Worm (Caenorhabditis elegans): ENCODE data around the gene sws-1.

Gene sws-1

DNA sequence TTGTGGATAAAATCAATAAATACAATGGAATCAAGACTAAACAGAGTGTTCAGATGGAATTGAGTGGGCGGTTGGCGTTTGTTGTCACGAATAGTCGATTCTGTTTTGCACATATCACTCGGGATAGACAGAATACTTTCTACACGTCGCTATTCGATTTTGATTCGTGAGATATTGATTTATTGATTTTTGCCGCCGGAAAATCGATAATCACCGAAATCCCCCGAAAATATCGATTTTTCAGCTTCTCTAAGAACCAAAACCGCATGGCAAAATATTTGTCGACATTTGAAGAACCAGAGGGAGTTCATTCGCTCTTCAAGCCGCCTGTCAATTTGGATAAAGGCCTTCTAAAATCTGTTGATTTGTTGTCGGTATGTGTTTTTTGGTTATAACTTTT, 29.1 kb upstream of the sws-1 start:
- TF ChIP-seq unc-62 (GFP tag; optimal IDR thresholded peaks at IDR 0.05 in 1 of 2) (no peak), unc-62 (tag; optimal IDR thresholded peaks at IDR 0.05) (no peak), F44E2.7 (GFP tag; IDR thresholded peaks at IDR 0.05) (no peak), ceh-28 (tag; optimal IDR thresholded peaks at IDR 0.05) (peak; percentile 97)

DNA sequence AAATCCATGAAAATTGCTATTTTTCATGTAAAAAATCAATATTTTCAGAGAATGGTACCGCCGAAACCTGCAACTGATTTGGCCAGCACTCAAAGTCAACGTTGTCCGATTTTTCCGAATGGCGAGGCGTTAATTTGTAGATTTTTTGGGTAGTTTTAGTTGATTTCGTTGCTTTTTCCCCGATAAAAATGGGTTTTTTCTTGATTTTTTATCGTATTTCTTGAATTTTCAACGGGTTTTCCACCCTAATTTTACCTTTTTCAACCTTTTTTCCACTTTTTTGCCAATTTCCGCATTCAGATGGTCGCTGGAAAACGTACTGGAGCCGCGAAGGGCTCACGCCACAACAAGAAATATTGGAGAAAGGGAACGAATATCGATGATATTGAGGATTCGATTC, 20.4 kb upstream of the sws-1 start, which contains the start of gene Y39B6A.33:
TSS of gene Y39B6A.33 (plus strand) at position 301 of the 400 bp plus-strand sequence.
- TF ChIP-seq spr-3 (GFP tag; optimal IDR thresholded peaks at IDR 0.05) (no peak), ceh-44 (GFP tag; IDR thresholded peaks at IDR 0.05) (0 out of 2 replicates have a peak, but pooled peaks have one; percentile 5)

DNA sequence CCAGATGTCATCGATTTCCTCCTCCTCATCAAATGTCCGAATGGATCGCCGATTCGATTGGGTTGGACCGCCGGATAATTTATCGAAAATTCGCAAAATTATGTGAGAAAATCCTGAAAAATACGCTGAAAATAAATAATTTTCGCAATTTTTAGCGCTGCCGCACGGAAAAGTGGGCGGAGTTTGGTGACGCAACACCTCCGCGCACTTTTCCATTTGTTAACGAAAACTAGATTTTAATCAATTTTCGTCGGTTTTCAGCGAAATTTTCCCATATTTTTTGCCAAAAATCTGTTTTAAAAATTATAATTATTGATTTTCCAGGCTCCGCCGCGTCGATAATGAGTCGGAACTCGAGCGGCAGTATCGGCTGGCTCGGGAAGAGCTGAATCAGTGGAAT, 19.7 kb upstream of the sws-1 start, which contains the start of gene Y39B6A.34:
TSS of gene Y39B6A.34 (plus strand) at position 3 of the 400 bp plus-strand sequence.
- TF ChIP-seq daf-16 (GFP tag; optimal IDR thresholded peaks at IDR 0.05): peak in 1 of 2 experiments; percentile 9
- no peak for TF ChIP-seq daf-16 (tag; optimal IDR thresholded peaks at IDR 0.05)
- peak; percentile 30 for TF ChIP-seq nhr-77 (tag; optimal IDR thresholded peaks at IDR 0.05)
- peak; percentile 61 for TF ChIP-seq aha-1 (tag)
- no peak for TF ChIP-seq lin-15B (tag; optimal IDR thresholded peaks at IDR 0.05)
- no peak for TF ChIP-seq attf-4 (tag; optimal IDR thresholded peaks at IDR 0.05)
- no peak for TF ChIP-seq daf-8 (GFP tag; IDR thresholded peaks at IDR 0.05)
- TF ChIP-seq rbr-2 (tag; optimal IDR thresholded peaks at IDR 0.05): peak; percentile 33
- no peak for TF ChIP-seq hif-1 (tag; optimal IDR thresholded peaks at IDR 0.05)
- TF ChIP-seq set-16 (GFP tag; IDR thresholded peaks at IDR 0.05): peak; percentile 37; the same call in 1 of the 2 replicates
- TF ChIP-seq lsy-2 (tag; optimal IDR thresholded peaks at IDR 0.05): peak in 1 of 2 experiments; percentile 28
- TF ChIP-seq pha-4 (GFP tag; IDR thresholded peaks at IDR 0.05): peak; percentile 30; the same call in 1 of the 2 replicates
- TF ChIP-seq pha-4 (tag; optimal IDR thresholded peaks at IDR 0.05): no peak
- no peak for TF ChIP-seq lin-29 (GFP tag; IDR thresholded peaks at IDR 0.05)
- peak; percentile 7 for TF ChIP-seq nhr-28 (tag; optimal IDR thresholded peaks at IDR 0.05)
- TF ChIP-seq Y48G9A.11 (GFP tag; IDR thresholded peaks at IDR 0.05): 0 out of 2 replicates have a peak, but pooled peaks have one; percentile 13
- peak; percentile 27 for TF ChIP-seq F10B5.3 (tag; optimal IDR thresholded peaks at IDR 0.05)
- no peak for TF ChIP-seq unc-62 (GFP tag; optimal IDR thresholded peaks at IDR 0.05 in 1 of 2)
- no peak for TF ChIP-seq unc-62 (tag; optimal IDR thresholded peaks at IDR 0.05)
- no peak for TF ChIP-seq unc-39 (tag; optimal IDR thresholded peaks at IDR 0.05)
- peak; percentile 48 for TF ChIP-seq mes-2 (tag; optimal IDR thresholded peaks at IDR 0.05; ENCODE audit: poor library complexity, severe bottlenecking)
- no peak for TF ChIP-seq lir-3 (tag; optimal IDR thresholded peaks at IDR 0.05)
- peak; percentile 45 for TF ChIP-seq mep-1 (tag; optimal IDR thresholded peaks at IDR 0.05)
- TF ChIP-seq ama-1 (optimal IDR thresholded peaks at IDR 0.05): peak; percentile 17
- peak; percentile 2 for TF ChIP-seq dve-1 (tag; optimal IDR thresholded peaks at IDR 0.05; ENCODE audit: insufficient read depth)
- no peak for TF ChIP-seq ceh-44 (GFP tag; IDR thresholded peaks at IDR 0.05)

DNA sequence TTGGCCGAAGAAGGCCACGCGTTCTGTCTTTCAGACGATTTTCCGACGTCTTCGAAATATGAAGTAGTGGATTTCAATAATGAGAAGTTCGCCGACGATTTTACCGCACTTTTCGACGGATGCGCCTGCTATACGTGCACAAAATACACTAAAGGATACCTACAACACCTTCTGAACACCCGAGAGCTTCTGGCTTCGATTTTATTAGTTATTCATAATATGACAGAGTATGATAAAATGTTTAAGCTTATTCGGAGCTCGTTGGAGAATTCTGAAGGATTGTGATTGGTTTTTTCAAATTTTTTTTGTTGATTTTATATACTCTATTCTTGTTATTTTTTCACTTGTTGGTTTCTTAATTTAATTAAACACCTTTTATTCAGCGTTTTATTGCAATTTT, 19.3 kb upstream of the sws-1 start:
- TF ChIP-seq egl-43 (GFP tag; IDR thresholded peaks at IDR 0.05) (no peak), aha-1 (tag) (peak; percentile 94), Y75B8A.6 (GFP tag; IDR thresholded peaks at IDR 0.05) (0 out of 2 replicates have a peak, but pooled peaks have one; percentile 43)

DNA sequence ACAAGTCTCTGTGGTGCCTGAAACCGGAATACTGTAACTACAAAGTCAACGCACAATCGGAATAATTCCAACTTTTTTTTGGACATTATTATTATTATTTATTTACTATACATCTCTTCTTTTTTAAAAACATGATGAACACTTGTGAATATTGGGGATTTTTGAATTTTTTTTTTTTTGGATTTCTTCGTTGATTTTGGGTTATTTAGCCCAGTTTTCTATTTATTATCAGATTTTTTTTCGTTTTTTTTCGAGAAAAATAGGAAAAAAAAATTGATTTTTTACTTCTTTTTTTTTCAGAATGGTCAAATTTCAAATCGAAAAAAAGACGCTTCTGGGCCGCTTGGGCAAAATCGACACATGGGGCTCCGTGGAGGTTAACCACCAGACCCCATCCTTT, 16.8 kb upstream of the sws-1 start, which contains the start of gene tgt-2:
TSS of gene tgt-2 (plus strand) at position 301 of the 400 bp plus-strand sequence.
- TF ChIP-seq daf-8 (GFP tag; IDR thresholded peaks at IDR 0.05): no peak
- no peak for TF ChIP-seq dmd-9 (GFP tag; IDR thresholded peaks at IDR 0.05)
- no peak for TF ChIP-seq spr-1 (tag; optimal IDR thresholded peaks at IDR 0.05)
- no peak for TF ChIP-seq mes-2 (tag; optimal IDR thresholded peaks at IDR 0.05; ENCODE audit: poor library complexity, severe bottlenecking)
- TF ChIP-seq hmg-1.1 (GFP tag; IDR thresholded peaks at IDR 0.05): no peak
- TF ChIP-seq daf-12 (tag; optimal IDR thresholded peaks at IDR 0.05): no peak
- TF ChIP-seq saeg-2 (GFP tag; IDR thresholded peaks at IDR 0.05): no peak
- TF ChIP-seq F37D6.2 (tag; optimal IDR thresholded peaks at IDR 0.05): no peak
- TF ChIP-seq R02D3.7 (tag; optimal IDR thresholded peaks at IDR 0.05): no peak
- no peak for TF ChIP-seq nhr-237 (tag; optimal IDR thresholded peaks at IDR 0.05)
- no peak for TF ChIP-seq egl-43 (GFP tag; IDR thresholded peaks at IDR 0.05)
- TF ChIP-seq nhr-111 (GFP tag; optimal IDR thresholded peaks at IDR 0.05): no peak
- no peak for TF ChIP-seq duxl-1 (tag; optimal IDR thresholded peaks at IDR 0.05; ENCODE audit: poor library complexity)
- no peak for TF ChIP-seq ZK546.5 (tag; optimal IDR thresholded peaks at IDR 0.05)
- no peak for TF ChIP-seq madf-5 (GFP tag; IDR thresholded peaks at IDR 0.05)
- TF ChIP-seq ces-1 (GFP tag; optimal IDR thresholded peaks at IDR 0.05): no peak
- no peak for TF ChIP-seq lim-7 (GFP tag; IDR thresholded peaks at IDR 0.05)

All from whole organism, L4 larva.